Worm (Caenorhabditis elegans) whole organism, L4 larva: ENCODE data around the gene F42A9.6.
A peak's percentile ranks its signal among the peaks of the same experiment; 100 is the strongest.

Experiments
- T20F7.1 ChIP-seq: fragments of 200-800 bp; sonication (Bioruptor generic); optimal IDR thresholded peaks from 2 replicates; lab custom pipeline; 2018; ENCODE audit warnings: mild to moderate bottlenecking, missing genetic modification characterization, missing compliant biosample characterization
- T26A8.4 ChIP-seq: fragments of 200-800 bp; sonication (Bioruptor generic); IDR thresholded peaks from 2 replicates; pipeline ENCODE4 v1.3.6; 2022; ENCODE audit warnings: missing genetic modification characterization, missing compliant biosample characterization
- Y105C5A.15 ChIP-seq: fragments of 200-800 bp; sonication (Bioruptor generic); IDR thresholded peaks from 2 replicates; pipeline ENCODE4 v1.3.6; 2022; ENCODE audit warnings: missing genetic modification characterization, missing compliant biosample characterization
- Y5F2A.4 ChIP-seq: fragments of 200-800 bp; sonication (Bioruptor generic); optimal IDR thresholded peaks from 2 replicates; lab custom pipeline; 2018; ENCODE audit warnings: mild to moderate bottlenecking, missing genetic modification characterization, missing compliant biosample characterization
- aha-1 ChIP-seq: fragments of 150-350 bp; peaks from one replicate; lab custom pipeline; 2014; ENCODE audit warnings: missing biosample characterization, missing genetic modification characterization
- aly-2 ChIP-seq: sonication (generic microtip); optimal IDR thresholded peaks from 2 replicates; lab custom pipeline; 2018; ENCODE audit warnings: missing biosample characterization, missing genetic modification characterization
- ama-1 ChIP-seq: fragments of 150-350 bp; optimal IDR thresholded peaks from 2 replicates; lab custom pipeline; 2014; ENCODE audit warnings: inconsistent platforms, mixed read lengths
- arid-1 ChIP-seq: fragments of 200-800 bp; sonication (Bioruptor generic); conservative IDR thresholded peaks from 2 replicates; pipeline ENCODE4 v1.3.6; 2022; ENCODE audit warnings: missing genetic modification reagents, missing genetic modification characterization, missing compliant biosample characterization
- attf-4 ChIP-seq: sonication (generic microtip); optimal IDR thresholded peaks from 3 replicates; lab custom pipeline; 2017; ENCODE audit warnings: missing biosample characterization, missing genetic modification characterization
- ctbp-1 ChIP-seq: fragments of 200-800 bp; sonication (Bioruptor generic); IDR thresholded peaks from 2 replicates; pipeline ENCODE4 v1.3.6; 2022; ENCODE audit warnings: missing genetic modification reagents, missing genetic modification characterization, missing compliant biosample characterization
- daf-12 ChIP-seq: fragments of 150-350 bp; optimal IDR thresholded peaks from 2 replicates; lab custom pipeline; 2014; ENCODE audit warnings: missing biosample characterization, missing genetic modification reagents, missing genetic modification characterization
- daf-16 ChIP-seq, 3 experiments: sonication (generic microtip); optimal IDR thresholded peaks; 2 replicates each; lab custom pipeline; 2016 to 2017; ENCODE audit warnings: missing genetic modification characterization in 3 of 3, missing genetic modification reagents in 3 of 3, mild to moderate bottlenecking in 2 of 3, missing compliant biosample characterization in 2 of 3, missing biosample characterization in 1 of 3, moderate library complexity in 1 of 3
- daf-19 ChIP-seq: fragments of 200-800 bp; sonication (Bioruptor generic); conservative IDR thresholded peaks from 2 replicates; pipeline ENCODE4 v1.3.6; 2022; ENCODE audit warnings: missing genetic modification characterization, missing compliant biosample characterization
- dmd-6 ChIP-seq: fragments of 200-800 bp; sonication (Bioruptor generic); IDR thresholded peaks from 2 replicates; pipeline ENCODE4 v1.3.6; 2022; ENCODE audit warnings: missing genetic modification reagents, missing genetic modification characterization, missing compliant biosample characterization
- dmd-8 ChIP-seq: fragments of 200-800 bp; sonication (Bioruptor generic); IDR thresholded peaks from 2 replicates; pipeline ENCODE4 v1.3.6; 2022; ENCODE audit warnings: missing genetic modification characterization, missing compliant biosample characterization
- duxl-1 ChIP-seq: sonication (generic microtip); optimal IDR thresholded peaks from 2 replicates; lab custom pipeline; 2016; ENCODE audit warnings: mild to moderate bottlenecking, missing genetic modification characterization, moderate library complexity, missing compliant biosample characterization; ENCODE audit not compliant: poor library complexity
- dve-1 ChIP-seq: sonication (generic microtip); optimal IDR thresholded peaks from 2 replicates; lab custom pipeline; 2017; ENCODE audit warnings: antibody characterized with exemption, mild to moderate bottlenecking, missing genetic modification characterization, missing compliant biosample characterization; ENCODE audit not compliant: insufficient read depth
- egl-43 ChIP-seq: fragments of 200-800 bp; sonication (Bioruptor generic); IDR thresholded peaks from 2 replicates; pipeline ENCODE4 v1.3.6; 2022; ENCODE audit warnings: missing genetic modification reagents, missing genetic modification characterization, missing compliant biosample characterization
- fkh-10 ChIP-seq: fragments of 150-350 bp; optimal IDR thresholded peaks from 2 replicates; lab custom pipeline; 2014; ENCODE audit warnings: missing biosample characterization, missing genetic modification reagents, missing genetic modification characterization
- fos-1 ChIP-seq: fragments of 150-350 bp; optimal IDR thresholded peaks from 2 replicates; lab custom pipeline; 2014; ENCODE audit warnings: missing biosample characterization, missing genetic modification characterization
- hif-1 ChIP-seq, 2 experiments: sonication (generic microtip); optimal IDR thresholded peaks; 2 replicates each; lab custom pipeline; 2016 to 2017; ENCODE audit warnings: missing compliant biosample characterization in 2 of 2, missing genetic modification characterization in 2 of 2, missing genetic modification reagents in 2 of 2, missing genotype in 2 of 2, mild to moderate bottlenecking in 1 of 2
- hlh-11 ChIP-seq: fragments of 200-800 bp; sonication (Bioruptor generic); optimal IDR thresholded peaks from 2 replicates; lab custom pipeline; 2018; ENCODE audit warnings: mild to moderate bottlenecking, missing genetic modification characterization, missing compliant biosample characterization
- hlh-30 ChIP-seq: sonication (generic microtip); optimal IDR thresholded peaks from 2 replicates; lab custom pipeline; 2017; ENCODE audit warnings: antibody characterized with exemption, mild to moderate bottlenecking, missing genetic modification characterization, missing compliant biosample characterization; ENCODE audit not compliant: insufficient read depth
- lim-7 ChIP-seq: fragments of 200-800 bp; sonication (Bioruptor generic); IDR thresholded peaks from 2 replicates; pipeline ENCODE4 v1.3.6; 2022; ENCODE audit warnings: missing genetic modification characterization, missing compliant biosample characterization
- lin-1 ChIP-seq: fragments of 200-800 bp; sonication (Bioruptor generic); IDR thresholded peaks from 2 replicates; pipeline ENCODE4 v1.3.6; 2022; ENCODE audit warnings: missing genetic modification reagents, missing genetic modification characterization, missing compliant biosample characterization
- lin-38 ChIP-seq: fragments of 200-800 bp; sonication (Bioruptor generic); IDR thresholded peaks from 2 replicates; pipeline ENCODE4 v1.3.6; 2022; ENCODE audit warnings: missing genetic modification reagents, missing genetic modification characterization, missing compliant biosample characterization
- lir-3 ChIP-seq: sonication (generic microtip); optimal IDR thresholded peaks from 2 replicates; lab custom pipeline; 2016; ENCODE audit warnings: mild to moderate bottlenecking, missing genetic modification characterization, missing compliant biosample characterization
- madf-5 ChIP-seq, 2 experiments: fragments of 200-800 bp; sonication (Bioruptor generic); IDR thresholded peaks; 2 replicates each; pipeline ENCODE4 v1.3.6; 2022; ENCODE audit warnings: missing compliant biosample characterization in 2 of 2, missing genetic modification characterization in 2 of 2
- mes-2 ChIP-seq: sonication (generic microtip); optimal IDR thresholded peaks from 2 replicates; lab custom pipeline; 2016; ENCODE audit warnings: missing genotype, mild to moderate bottlenecking, missing genetic modification characterization, missing compliant biosample characterization; ENCODE audit not compliant: poor library complexity, severe bottlenecking
- mxl-3 ChIP-seq: fragments of 200-800 bp; sonication (Bioruptor generic); optimal IDR thresholded peaks from 2 replicates; lab custom pipeline; 2018; ENCODE audit warnings: mild to moderate bottlenecking, missing genetic modification characterization, missing compliant biosample characterization
- nhr-10 ChIP-seq: fragments of 150-350 bp; optimal IDR thresholded peaks from 2 replicates; lab custom pipeline; 2014; ENCODE audit warnings: missing biosample characterization, missing genetic modification characterization
- nhr-102 ChIP-seq: sonication (generic microtip); optimal IDR thresholded peaks from 2 replicates; lab custom pipeline; 2016; ENCODE audit warnings: mild to moderate bottlenecking, missing genetic modification characterization, moderate library complexity, missing compliant biosample characterization
- nhr-25 ChIP-seq: sonication (generic microtip); optimal IDR thresholded peaks from 2 replicates; lab custom pipeline; 2017; ENCODE audit warnings: missing genetic modification characterization, mild to moderate bottlenecking, missing compliant biosample characterization, antibody characterized with exemption, moderate library complexity, borderline replicate concordance; ENCODE audit not compliant: insufficient read depth
- nhr-28 ChIP-seq: fragments of 150-350 bp; optimal IDR thresholded peaks from 2 replicates; lab custom pipeline; 2014; ENCODE audit warnings: missing biosample characterization, missing genetic modification characterization
- nhr-42 ChIP-seq: fragments of 200-800 bp; sonication (Bioruptor generic); IDR thresholded peaks from 2 replicates; pipeline ENCODE4 v1.3.6; 2022; ENCODE audit warnings: missing genetic modification characterization, missing compliant biosample characterization
- nhr-77 ChIP-seq: fragments of 150-350 bp; optimal IDR thresholded peaks from 2 replicates; lab custom pipeline; 2014; ENCODE audit warnings: missing biosample characterization, missing genetic modification characterization
- pha-4 ChIP-seq, 2 experiments: fragments of 150-350 bp in 1 of 2; fragments of 200-800 bp in 1 of 2; sonication (Bioruptor generic) in 1 of 2; IDR thresholded peaks in 1 of 2; optimal IDR thresholded peaks in 1 of 2; 2 replicates each; pipeline versions ENCODE4 v1.3.6 to Lab custom; 2014 to 2022; ENCODE audit warnings: missing genetic modification characterization in 2 of 2, missing genetic modification reagents in 2 of 2, missing biosample characterization in 1 of 2, missing compliant biosample characterization in 1 of 2
- php-3 ChIP-seq: fragments of 200-800 bp; sonication (Bioruptor generic); IDR thresholded peaks from 2 replicates; pipeline ENCODE4 v1.3.6; 2022; ENCODE audit warnings: missing genetic modification reagents, missing genetic modification characterization, missing compliant biosample characterization
- pqm-1 ChIP-seq: sonication (generic microtip); optimal IDR thresholded peaks from 2 replicates; lab custom pipeline; 2017; ENCODE audit warnings: missing biosample characterization, missing genetic modification characterization
- saeg-2 ChIP-seq: fragments of 200-800 bp; sonication (Bioruptor generic); IDR thresholded peaks from 2 replicates; pipeline ENCODE4 v1.3.6; 2022; ENCODE audit warnings: missing genetic modification reagents, missing genetic modification characterization, missing compliant biosample characterization
- snpc-1.2 ChIP-seq: fragments of 200-800 bp; sonication (Bioruptor generic); IDR thresholded peaks from 2 replicates; pipeline ENCODE4 v1.3.6; 2022; ENCODE audit warnings: missing genetic modification reagents, missing genetic modification characterization, missing compliant biosample characterization
- tra-1 ChIP-seq: fragments of 200-800 bp; sonication (Bioruptor generic); IDR thresholded peaks from 2 replicates; pipeline ENCODE4 v1.3.6; 2022; ENCODE audit warnings: missing genetic modification reagents, missing genetic modification characterization, missing compliant biosample characterization
- unc-62 ChIP-seq, 3 experiments: fragments of 150-350 bp in 1 of 3; sonication (generic microtip); optimal IDR thresholded peaks in 2 of 3; peaks in 1 of 3; 1 replicate in 1 of 3; 2 replicates in 2 of 3; lab custom pipeline; 2014 to 2017; ENCODE audit warnings: missing biosample characterization in 3 of 3, missing genetic modification characterization in 3 of 3, missing genetic modification reagents in 3 of 3, missing genotype in 1 of 3
- vab-7 ChIP-seq: fragments of 200-800 bp; sonication (Bioruptor generic); IDR thresholded peaks from 2 replicates; pipeline ENCODE4 v1.3.6; 2022; ENCODE audit warnings: missing genetic modification reagents, missing genetic modification characterization, missing compliant biosample characterization
- zfp-3 ChIP-seq: fragments of 200-800 bp; sonication (Bioruptor generic); conservative IDR thresholded peaks from 2 replicates; pipeline ENCODE4 v1.3.6; 2022; ENCODE audit warnings: missing genetic modification reagents, missing genetic modification characterization, missing compliant biosample characterization
- zip-2 ChIP-seq: fragments of 150-350 bp; optimal IDR thresholded peaks from 2 replicates; lab custom pipeline; 2014; ENCODE audit warnings: missing biosample characterization, missing genetic modification characterization
- ztf-7 ChIP-seq: fragments of 150-350 bp; optimal IDR thresholded peaks from 2 replicates; lab custom pipeline; 2014; ENCODE audit warnings: missing biosample characterization, missing genetic modification characterization

F42A9.6 gene

DNA sequence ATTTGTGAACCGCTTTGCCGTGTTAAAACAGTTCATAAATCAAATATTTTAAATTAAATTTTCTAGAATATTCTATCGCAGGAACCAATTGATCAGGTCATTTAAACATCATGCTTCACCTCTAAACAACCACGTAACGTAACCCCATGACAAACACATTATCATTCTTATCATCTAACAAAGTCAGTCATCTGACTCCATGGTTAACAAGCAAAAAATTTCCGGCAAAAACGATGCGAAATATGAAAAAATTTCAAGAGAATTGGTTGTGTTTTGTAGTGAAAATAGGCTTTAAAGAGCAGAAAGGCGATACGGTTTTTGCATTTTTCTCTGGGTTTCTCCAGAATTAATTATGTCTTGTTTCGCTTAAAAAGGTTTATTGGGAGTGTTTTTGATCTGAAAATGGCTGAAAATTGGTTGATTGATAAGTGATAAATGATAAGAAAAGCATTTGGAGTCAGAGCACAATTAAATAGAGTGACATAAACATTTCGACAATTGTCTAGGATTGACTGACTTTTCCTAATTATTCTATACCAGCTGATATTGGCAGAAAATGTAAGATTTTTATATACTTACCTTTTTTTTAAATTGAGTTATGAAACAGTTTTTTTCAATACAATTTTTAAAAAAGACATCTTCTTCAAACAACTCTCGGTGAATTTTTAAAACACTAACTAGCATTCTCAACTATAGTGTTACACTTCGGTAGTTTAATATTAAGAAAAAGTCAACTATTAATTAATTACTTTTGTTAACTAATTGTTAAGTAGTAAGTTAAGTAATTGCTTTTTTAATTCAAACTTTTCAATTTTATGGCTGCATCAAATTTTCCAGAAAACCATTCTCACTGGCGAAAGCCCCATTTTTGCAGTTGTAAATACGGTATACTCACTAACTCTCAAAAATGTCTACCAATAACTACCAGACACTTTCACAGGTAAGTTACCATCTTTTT is 23.7 kb upstream of the F42A9.6 start, which contains the start of gene catp-7:
TSS of gene catp-7 (plus strand) at position 908 of the 958 bp plus-strand sequence.
- no peak for TF ChIP-seq dmd-8
- no peak for TF ChIP-seq lin-38 (GFP tag; lab: Robert Waterston, UW)
- TF ChIP-seq mes-2 (tag; lab: Kevin White, UChicago): peak; percentile 3
- no peak for TF ChIP-seq duxl-1
- no peak for TF ChIP-seq attf-4 (tag; lab: Kevin White, UChicago)
- peak; percentile 11; the same call in 1 of the 2 replicates for TF ChIP-seq lin-1 (GFP tag; lab: Robert Waterston, UW)
- TF ChIP-seq aly-2 (tag; lab: Kevin White, UChicago): no peak
- no peak for TF ChIP-seq daf-12
- TF ChIP-seq pha-4 (GFP tag; IDR thresholded peaks at IDR 0.05; lab: Robert Waterston, UW): no peak
- no peak for TF ChIP-seq pha-4 (tag; optimal IDR thresholded peaks at IDR 0.05; lab: Kevin White, UChicago)
- no peak for TF ChIP-seq nhr-42 (GFP tag; lab: Robert Waterston, UW)
- no peak for TF ChIP-seq nhr-25
- TF ChIP-seq Y105C5A.15 (GFP tag; lab: Robert Waterston, UW): no peak
- TF ChIP-seq nhr-28: peak; percentile 94
- no peak for TF ChIP-seq daf-16 (GFP tag; optimal IDR thresholded peaks at IDR 0.05; lab: Kevin White, UChicago)
- peak; percentile 88 for TF ChIP-seq daf-16 (tag; optimal IDR thresholded peaks at IDR 0.05; lab: Kevin White, UChicago)
- TF ChIP-seq fos-1 (tag; lab: Kevin White, UChicago): no peak
- TF ChIP-seq hlh-11 (tag; lab: Kevin White, UChicago): peak; percentile 77
- no peak for TF ChIP-seq zip-2 (tag; lab: Kevin White, UChicago)
- TF ChIP-seq ama-1: no peak
- TF ChIP-seq dve-1: peak; percentile 64
- no peak for TF ChIP-seq dmd-6 (GFP tag; lab: Robert Waterston, UW)
- no peak for TF ChIP-seq mxl-3 (GFP tag; lab: Kevin White, UChicago)
- TF ChIP-seq ctbp-1 (GFP tag; lab: Robert Waterston, UW): no peak
- TF ChIP-seq php-3: no peak; the same call in 1 of the 2 replicates
- no peak for TF ChIP-seq lim-7 (GFP tag; lab: Robert Waterston, UW)
- TF ChIP-seq ztf-7 (tag; lab: Kevin White, UChicago): no peak
- no peak for TF ChIP-seq snpc-1.2 (GFP tag; lab: Robert Waterston, UW)
- TF ChIP-seq vab-7 (GFP tag; lab: Robert Waterston, UW): no peak
- TF ChIP-seq aha-1 (tag; lab: Kevin White, UChicago): peak; percentile 38
- TF ChIP-seq fkh-10 (GFP tag; lab: Kevin White, UChicago): no peak
- TF ChIP-seq madf-5 (GFP tag; IDR thresholded peaks at IDR 0.05; lab: Robert Waterston, UW): no peak
- peak; percentile 1 for TF ChIP-seq nhr-77 (tag; lab: Kevin White, UChicago)
- TF ChIP-seq nhr-102: peak; percentile 58
- no peak for TF ChIP-seq T26A8.4 (GFP tag; lab: Robert Waterston, UW)
- TF ChIP-seq hif-1 (tag; optimal IDR thresholded peaks at IDR 0.05; lab: Kevin White, UChicago): peak in 1 of 2 experiments; percentile 33
- no peak for TF ChIP-seq egl-43 (GFP tag; lab: Robert Waterston, UW)
- 0 out of 2 replicates have a peak, but pooled peaks have one; percentile 6 for TF ChIP-seq tra-1
- no peak for TF ChIP-seq zfp-3 (GFP tag; lab: Robert Waterston, UW)
- peak; percentile 74 for TF ChIP-seq nhr-10 (tag; lab: Kevin White, UChicago)
- no peak for TF ChIP-seq saeg-2 (GFP tag; lab: Robert Waterston, UW)
- TF ChIP-seq arid-1 (GFP tag; lab: Robert Waterston, UW): no peak
- TF ChIP-seq Y5F2A.4 (GFP tag; lab: Kevin White, UChicago): no peak
- no peak for TF ChIP-seq daf-19 (GFP tag; lab: Robert Waterston, UW)
- TF ChIP-seq lir-3 (tag; lab: Kevin White, UChicago): no peak
- peak; percentile 65 for TF ChIP-seq pqm-1
- TF ChIP-seq unc-62 (GFP tag; optimal IDR thresholded peaks at IDR 0.05 in 1 of 2; lab: Kevin White, UChicago): no peak
- TF ChIP-seq unc-62 (tag; optimal IDR thresholded peaks at IDR 0.05; lab: Kevin White, UChicago): no peak
- TF ChIP-seq hlh-30 (tag; lab: Kevin White, UChicago): peak; percentile 69
- peak; percentile 36 for TF ChIP-seq T20F7.1
